Fruit fly (Drosophila melanogaster): ENCODE data around the gene Mgat2.

The Mgat2 gene

dm6 chr3R:29997607-29998236 is 24.3 kb downstream of the Mgat2 start, which contains the start of the genes CG15525 and CG11504 (continued):
- TF ChIP-seq bab2 (GFP tag; optimal IDR thresholded peaks at IDR 0.05) (peak; percentile 37), D (optimal IDR thresholded peaks at IDR 0.05) (no peak), D (GFP tag; optimal IDR thresholded peaks at IDR 0.05) (no peak), CG13624 (GFP tag; optimal IDR thresholded peaks at IDR 0.05) (peak; percentile 65), CG1529 (GFP tag; optimal IDR thresholded peaks at IDR 0.05) (no peak), CG8924 (tag; optimal IDR thresholded peaks at IDR 0.05) (peak; percentile 57), gfzf (GFP tag; optimal IDR thresholded peaks at IDR 0.05) (peak; percentile 42), E2f2 (GFP tag; IDR thresholded peaks at IDR 0.05) (peak; percentile 50), CG2120 (GFP tag; optimal IDR thresholded peaks at IDR 0.05) (peak; percentile 75), HLH3B (GFP tag; IDR thresholded peaks at IDR 0.05) (peak; percentile 58; the same call in 1 of the 2 replicates), CG11093 (GFP tag; IDR thresholded peaks at IDR 0.05) (no peak), vfl (GFP tag; optimal IDR thresholded peaks at IDR 0.05) (peak; percentile 34), esg (GFP tag; conservative IDR thresholded peaks at IDR 0.05) (peak; percentile 72), zf30C (GFP tag; optimal IDR thresholded peaks at IDR 0.05) (no peak), CG1024 (GFP tag; IDR thresholded peaks at IDR 0.05) (peak; percentile 34; the same call in 1 of the 2 replicates), CG31388 (GFP tag; optimal IDR thresholded peaks at IDR 0.05) (no peak), Max (GFP tag; optimal IDR thresholded peaks at IDR 0.05) (peak; percentile 49), CG18619 (GFP tag; optimal IDR thresholded peaks at IDR 0.05) (no peak), sna (GFP tag; IDR thresholded peaks at IDR 0.05; ENCODE audit: partially characterized antibody) (peak; percentile 89), klu (GFP tag; IDR thresholded peaks at IDR 0.05) (peak; percentile 37; the same call in 1 of the 2 replicates), ash1 (GFP tag; optimal IDR thresholded peaks at IDR 0.05) (no peak), sob (GFP tag; IDR thresholded peaks at IDR 0.05) (peak; percentile 67), hbn (GFP tag; IDR thresholded peaks at IDR 0.05; ENCODE audit: partially characterized antibody) (peak; percentile 86), Hmr (GFP tag; optimal IDR thresholded peaks at IDR 0.05) (no peak), cad (GFP tag; optimal IDR thresholded peaks at IDR 0.05) (no peak), CG4617 (GFP tag; optimal IDR thresholded peaks at IDR 0.05; ENCODE audit: borderline replicate concordance) (peak; percentile 96), sug (tag; optimal IDR thresholded peaks at IDR 0.05) (no peak), CG2129 (GFP tag; IDR thresholded peaks at IDR 0.05; ENCODE audit: partially characterized antibody) (peak; percentile 78), CG4404 (GFP tag; IDR thresholded peaks at IDR 0.05) (no peak), pita (GFP tag; optimal IDR thresholded peaks at IDR 0.05) (no peak), CG14667 (GFP tag; IDR thresholded peaks at IDR 0.05) (peak; percentile 31; the same call in 1 of the 2 replicates), pho (GFP tag; optimal IDR thresholded peaks at IDR 0.05) (peak; percentile 49), Rfx (GFP tag; IDR thresholded peaks at IDR 0.05) (peak; percentile 72), zfh1 (GFP tag; IDR thresholded peaks at IDR 0.05) (peak; percentile 51; the same call in 1 of the 3 replicates), grau (tag; optimal IDR thresholded peaks at IDR 0.05) (peak; percentile 50), CrebB (tag; optimal IDR thresholded peaks at IDR 0.05) (no peak), pum (GFP tag; optimal IDR thresholded peaks at IDR 0.05) (peak; percentile 47), twi (tag; optimal IDR thresholded peaks at IDR 0.05) (no peak), CG9215 (GFP tag; IDR thresholded peaks at IDR 0.05) (peak; percentile 57), CG12942 (GFP tag; optimal IDR thresholded peaks at IDR 0.05) (peak; percentile 26), CG34422 (GFP tag; IDR thresholded peaks at IDR 0.05) (peak; percentile 79; the same call in 2 of the 3 replicates), Dll (GFP tag; IDR thresholded peaks at IDR 0.05; ENCODE audit: partially characterized antibody) (peak; percentile 92), sens (GFP tag) (peak; percentile 96), unc-4 (GFP tag; IDR thresholded peaks at IDR 0.05; ENCODE audit: partially characterized antibody) (peak; percentile 91), CG16779 (GFP tag; IDR thresholded peaks at IDR 0.05) (no peak), Ets65A (GFP tag) (peak; percentile 96), CG1233 (GFP tag; optimal IDR thresholded peaks at IDR 0.05) (no peak), CG15479 (GFP tag; optimal IDR thresholded peaks at IDR 0.05) (peak; percentile 79), Drgx (GFP tag; IDR thresholded peaks at IDR 0.05) (no peak), sim (GFP tag; IDR thresholded peaks at IDR 0.05) (no peak), CG9817 (tag; optimal IDR thresholded peaks at IDR 0.05) (peak; percentile 22)

Data from whole organism, embryonic.